Worm (Caenorhabditis elegans) whole organism, L1 larva: ENCODE measurements around the gene ZK1240.3.

Experiments
- C04F5.9 ChIP-seq: sonication (generic microtip); optimal IDR thresholded peaks from 2 replicates; lab custom pipeline; 2016; ENCODE audit warnings: missing genetic modification characterization, missing compliant biosample characterization
- C16A3.4 ChIP-seq: fragments of 150-350 bp; optimal IDR thresholded peaks from 2 replicates; lab custom pipeline; 2014; ENCODE audit warnings: missing biosample characterization, missing genetic modification characterization
- F16B12.6 ChIP-seq: fragments of 150-350 bp; optimal IDR thresholded peaks from 2 replicates; lab custom pipeline; 2014; ENCODE audit warnings: missing biosample characterization, missing genetic modification characterization
- aha-1 ChIP-seq: fragments of 150-350 bp; optimal IDR thresholded peaks from 2 replicates; lab custom pipeline; 2014; ENCODE audit warnings: missing biosample characterization, missing genetic modification characterization
- alr-1 ChIP-seq: fragments of 200-800 bp; sonication (Bioruptor generic); optimal IDR thresholded peaks from 2 replicates; lab custom pipeline; 2018; ENCODE audit warnings: borderline replicate concordance, mild to moderate bottlenecking, missing genetic modification characterization, missing compliant biosample characterization
- aly-2 ChIP-seq: fragments of 150-350 bp; optimal IDR thresholded peaks from 2 replicates; lab custom pipeline; 2014; ENCODE audit warnings: missing biosample characterization, missing genetic modification characterization
- ceh-82 ChIP-seq, 3 experiments: fragments of 150-350 bp in 1 of 3; sonication (generic microtip) in 2 of 3; optimal IDR thresholded peaks; 2 replicates each; lab custom pipeline; 2014 to 2017; ENCODE audit warnings: missing biosample characterization in 3 of 3, missing genetic modification characterization in 3 of 3
- ces-1 ChIP-seq: fragments of 150-350 bp; optimal IDR thresholded peaks from 2 replicates; lab custom pipeline; 2014; ENCODE audit warnings: missing biosample characterization, missing genetic modification reagents, missing genetic modification characterization
- efl-1 ChIP-seq, 4 experiments: fragments of 150-350 bp; optimal IDR thresholded peaks in 3 of 4; peaks in 1 of 4; 1 replicate in 1 of 4; 2 replicates in 3 of 4; lab custom pipeline; 2014; ENCODE audit warnings: missing biosample characterization in 2 of 4, missing genetic modification characterization in 2 of 4, missing genetic modification reagents in 2 of 4
- elt-2 ChIP-seq: sonication (generic microtip); optimal IDR thresholded peaks from 2 replicates; lab custom pipeline; 2016; ENCODE audit warnings: missing genetic modification characterization, mild to moderate bottlenecking, inconsistent platforms, missing compliant biosample characterization, missing genetic modification reagents
- ets-5 ChIP-seq: fragments of 200-800 bp; sonication (Bioruptor generic); IDR thresholded peaks from 2 replicates; pipeline ENCODE4 v1.3.6; 2022; ENCODE audit warnings: missing genetic modification characterization, missing compliant biosample characterization
- fkh-10 ChIP-seq: sonication (generic microtip); optimal IDR thresholded peaks from 2 replicates; lab custom pipeline; 2017; ENCODE audit warnings: missing biosample characterization, missing genetic modification reagents, missing genetic modification characterization
- fkh-4 ChIP-seq: sonication (generic microtip); optimal IDR thresholded peaks from 2 replicates; lab custom pipeline; 2016; ENCODE audit warnings: missing compliant biosample characterization, missing genetic modification characterization, borderline replicate concordance
- fkh-8 ChIP-seq: sonication (generic microtip); optimal IDR thresholded peaks from 2 replicates; lab custom pipeline; 2016; ENCODE audit warnings: mild to moderate bottlenecking, missing genetic modification characterization, missing compliant biosample characterization
- fos-1 ChIP-seq: fragments of 150-350 bp; optimal IDR thresholded peaks from 2 replicates; lab custom pipeline; 2014; ENCODE audit warnings: missing biosample characterization, missing genetic modification characterization
- hlh-4 ChIP-seq: sonication (generic microtip); optimal IDR thresholded peaks from 2 replicates; lab custom pipeline; 2016; ENCODE audit warnings: mild to moderate bottlenecking, missing genetic modification characterization, missing compliant biosample characterization
- hpl-2 ChIP-seq: fragments of 150-350 bp; optimal IDR thresholded peaks from 2 replicates; lab custom pipeline; 2014; ENCODE audit warnings: missing biosample characterization, missing genetic modification reagents, missing genetic modification characterization
- jun-1 ChIP-seq: fragments of 150-350 bp; optimal IDR thresholded peaks from 2 replicates; lab custom pipeline; 2014; ENCODE audit warnings: missing biosample characterization, missing genetic modification reagents, missing genetic modification characterization
- lin-15B ChIP-seq: fragments of 150-350 bp; sonication (generic microtip); optimal IDR thresholded peaks from 3 replicates; lab custom pipeline; 2014; ENCODE audit warnings: missing biosample characterization, missing genetic modification characterization
- lin-35 ChIP-seq, 2 experiments: fragments of 150-350 bp; optimal IDR thresholded peaks; 2 replicates each; lab custom pipeline; 2014; ENCODE audit warnings: missing biosample characterization in 2 of 2, missing genetic modification characterization in 2 of 2, missing genetic modification reagents in 2 of 2
- lir-3 ChIP-seq: sonication (generic microtip); optimal IDR thresholded peaks from 2 replicates; lab custom pipeline; 2016; ENCODE audit warnings: mild to moderate bottlenecking, missing genetic modification characterization, moderate library complexity, missing compliant biosample characterization; ENCODE audit not compliant: poor library complexity
- lsy-2 ChIP-seq, 2 experiments: fragments of 150-350 bp; optimal IDR thresholded peaks; 2 replicates each; lab custom pipeline; 2014; ENCODE audit warnings: missing biosample characterization in 2 of 2, missing genetic modification characterization in 2 of 2
- mdl-1 ChIP-seq, 2 experiments: fragments of 150-350 bp; optimal IDR thresholded peaks; 2 replicates each; lab custom pipeline; 2014 to 2017; ENCODE audit warnings: missing biosample characterization in 2 of 2, missing genetic modification characterization in 2 of 2, inconsistent platforms in 1 of 2
- mef-2 ChIP-seq: fragments of 150-350 bp; optimal IDR thresholded peaks from 2 replicates; lab custom pipeline; 2014; ENCODE audit warnings: missing biosample characterization, missing genetic modification characterization
- mep-1 ChIP-seq: fragments of 150-350 bp; optimal IDR thresholded peaks from 2 replicates; lab custom pipeline; 2014; ENCODE audit warnings: missing biosample characterization, missing genetic modification characterization
- nhr-11 ChIP-seq: fragments of 150-350 bp; optimal IDR thresholded peaks from 2 replicates; lab custom pipeline; 2014; ENCODE audit warnings: missing biosample characterization, missing genetic modification characterization
- nhr-12 ChIP-seq: sonication (generic microtip); optimal IDR thresholded peaks from 2 replicates; lab custom pipeline; 2017; ENCODE audit warnings: missing biosample characterization, missing genetic modification characterization
- nhr-20 ChIP-seq: sonication (generic microtip); optimal IDR thresholded peaks from 2 replicates; lab custom pipeline; 2016; ENCODE audit warnings: mild to moderate bottlenecking, missing genetic modification characterization, missing compliant biosample characterization
- nhr-77 ChIP-seq: fragments of 150-350 bp; optimal IDR thresholded peaks from 2 replicates; lab custom pipeline; 2014; ENCODE audit warnings: missing biosample characterization, missing genetic modification characterization
- nhr-84 ChIP-seq: sonication (generic microtip); optimal IDR thresholded peaks from 2 replicates; lab custom pipeline; 2017; ENCODE audit warnings: missing biosample characterization, missing genetic modification characterization
- nhr-85 ChIP-seq: sonication (generic microtip); peaks from one replicate; lab custom pipeline; 2016; ENCODE audit warnings: missing genetic modification characterization, inconsistent platforms, missing compliant biosample characterization
- pqm-1 ChIP-seq: sonication (generic microtip); optimal IDR thresholded peaks from 3 replicates; lab custom pipeline; 2017; ENCODE audit warnings: missing biosample characterization, missing genetic modification characterization
- rnt-1 ChIP-seq: sonication (generic microtip); optimal IDR thresholded peaks from 2 replicates; lab custom pipeline; 2016; ENCODE audit warnings: mild to moderate bottlenecking, missing genetic modification characterization, moderate library complexity, missing compliant biosample characterization
- snu-23 ChIP-seq: sonication (generic microtip); optimal IDR thresholded peaks from 2 replicates; lab custom pipeline; 2016; ENCODE audit warnings: missing genetic modification characterization, missing compliant biosample characterization
- sptf-1 ChIP-seq: fragments of 150-350 bp; optimal IDR thresholded peaks from 2 replicates; lab custom pipeline; 2014; ENCODE audit warnings: missing biosample characterization, missing genetic modification characterization
- swsn-7 ChIP-seq: sonication (generic microtip); optimal IDR thresholded peaks from 2 replicates; lab custom pipeline; 2016; ENCODE audit warnings: missing genetic modification characterization, missing compliant biosample characterization
- tbx-2 ChIP-seq: sonication (generic microtip); optimal IDR thresholded peaks from 2 replicates; lab custom pipeline; 2016; ENCODE audit warnings: missing genetic modification characterization, missing compliant biosample characterization
- unc-130 ChIP-seq: fragments of 150-350 bp; optimal IDR thresholded peaks from 2 replicates; lab custom pipeline; 2017; ENCODE audit warnings: missing biosample characterization, missing genetic modification characterization, inconsistent platforms
- unc-30 ChIP-seq: sonication (generic microtip); optimal IDR thresholded peaks from 2 replicates; lab custom pipeline; 2017; ENCODE audit warnings: missing biosample characterization, missing genetic modification characterization
- unc-62 ChIP-seq: fragments of 150-350 bp; optimal IDR thresholded peaks from 2 replicates; lab custom pipeline; 2014; ENCODE audit warnings: missing biosample characterization, missing genetic modification reagents, missing genetic modification characterization
- vab-15 ChIP-seq: sonication (generic microtip); optimal IDR thresholded peaks from 2 replicates; lab custom pipeline; 2017; ENCODE audit warnings: missing genotype, mild to moderate bottlenecking, missing genetic modification characterization, missing compliant biosample characterization
- xbp-1 ChIP-seq: sonication (generic microtip); optimal IDR thresholded peaks from 2 replicates; lab custom pipeline; 2016; ENCODE audit warnings: missing genetic modification characterization, missing compliant biosample characterization
- zip-4 ChIP-seq: fragments of 200-800 bp; sonication (Bioruptor generic); optimal IDR thresholded peaks from 2 replicates; lab custom pipeline; 2018; ENCODE audit warnings: mild to moderate bottlenecking, missing genetic modification characterization, moderate library complexity, missing compliant biosample characterization
- ztf-11 ChIP-seq, 2 experiments: sonication (generic microtip); optimal IDR thresholded peaks; 2 replicates each; lab custom pipeline; 2016 to 2017; ENCODE audit warnings: missing genetic modification characterization in 2 of 2, missing biosample characterization in 1 of 2, missing compliant biosample characterization in 1 of 2
- ztf-4 ChIP-seq: fragments of 150-350 bp; optimal IDR thresholded peaks from 2 replicates; lab custom pipeline; 2014; ENCODE audit warnings: missing biosample characterization, missing genetic modification characterization

Gene ZK1240.3

ce11 chrII:2320097-2320496 lies at the start of gene ZK1240.3:
Gene ZK1240.3 (plus strand): TSS chrII:2320334.
- TF ChIP-seq C04F5.9 (tag; lab: Kevin White, UChicago) (no peak), fkh-10 (GFP tag; lab: Kevin White, UChicago) (no peak), sptf-1 (tag; lab: Kevin White, UChicago) (no peak), elt-2 (tag; lab: Kevin White, UChicago) (peak; percentile 30), mdl-1 (tag; optimal IDR thresholded peaks at IDR 0.05; lab: Kevin White, UChicago) (no peak)

DNA sequence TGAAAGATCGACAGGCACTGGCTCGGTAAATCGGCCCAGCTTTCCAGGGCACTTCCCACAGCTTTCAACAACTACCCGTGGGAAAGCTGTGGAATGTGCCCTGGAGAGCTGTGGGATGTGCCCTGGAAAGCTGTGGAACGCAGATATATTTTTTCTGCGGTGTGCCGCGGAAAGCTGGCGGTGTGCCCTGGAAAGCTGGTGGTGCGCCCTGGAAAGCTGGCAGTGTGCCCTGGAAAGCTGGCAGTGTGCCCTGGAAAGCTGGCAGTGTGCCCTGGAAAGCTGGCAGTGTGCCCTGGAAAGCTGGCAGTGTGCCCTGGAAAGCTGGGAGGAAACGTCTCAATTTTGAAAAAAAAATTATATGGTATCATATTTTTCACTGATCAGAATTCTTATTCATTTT lies 46.4 kb upstream of the ZK1240.3 start:
- TF ChIP-seq lir-3: no peak
- TF ChIP-seq C04F5.9 (tag; lab: Kevin White, UChicago): no peak
- no peak for TF ChIP-seq F16B12.6
- no peak for TF ChIP-seq zip-4 (GFP tag; lab: Kevin White, UChicago)
- no peak for TF ChIP-seq nhr-85 (tag; lab: Kevin White, UChicago)
- no peak for TF ChIP-seq alr-1
- TF ChIP-seq lin-35 (GFP tag; optimal IDR thresholded peaks at IDR 0.05; lab: Kevin White, UChicago): no peak
- no peak for TF ChIP-seq fkh-8
- no peak for TF ChIP-seq nhr-77
- TF ChIP-seq lin-15B (tag; lab: Kevin White, UChicago): no peak
- no peak for TF ChIP-seq nhr-84 (tag; lab: Kevin White, UChicago)
- TF ChIP-seq ztf-4 (tag; lab: Kevin White, UChicago): no peak
- no peak for TF ChIP-seq mef-2 (tag; lab: Kevin White, UChicago)
- no peak for TF ChIP-seq vab-15 (tag; lab: Kevin White, UChicago)
- no peak for TF ChIP-seq nhr-11 (tag; lab: Kevin White, UChicago)
- no peak for TF ChIP-seq xbp-1
- no peak for TF ChIP-seq hlh-4 (tag; lab: Kevin White, UChicago)
- TF ChIP-seq unc-130 (tag; lab: Kevin White, UChicago): no peak
- no peak for TF ChIP-seq efl-1 (optimal IDR thresholded peaks at IDR 0.05; lab: Kevin White, UChicago)
- no peak for TF ChIP-seq efl-1 (GFP tag; optimal IDR thresholded peaks at IDR 0.05 in 1 of 2; lab: Kevin White, UChicago)

- TF ChIP-seq aha-1 (no peak), mep-1 (tag; lab: Kevin White, UChicago) (no peak), ceh-82 (tag; optimal IDR thresholded peaks at IDR 0.05; lab: Kevin White, UChicago) (no peak), unc-30 (tag; lab: Kevin White, UChicago) (no peak)
Observed at ce11 chrII:2277418-2277817, 42.7 kb upstream of the ZK1240.3 start, which contains the start of gene K09F6.15. Gene K09F6.15 (minus strand): TSS chrII:2277518.

DNA sequence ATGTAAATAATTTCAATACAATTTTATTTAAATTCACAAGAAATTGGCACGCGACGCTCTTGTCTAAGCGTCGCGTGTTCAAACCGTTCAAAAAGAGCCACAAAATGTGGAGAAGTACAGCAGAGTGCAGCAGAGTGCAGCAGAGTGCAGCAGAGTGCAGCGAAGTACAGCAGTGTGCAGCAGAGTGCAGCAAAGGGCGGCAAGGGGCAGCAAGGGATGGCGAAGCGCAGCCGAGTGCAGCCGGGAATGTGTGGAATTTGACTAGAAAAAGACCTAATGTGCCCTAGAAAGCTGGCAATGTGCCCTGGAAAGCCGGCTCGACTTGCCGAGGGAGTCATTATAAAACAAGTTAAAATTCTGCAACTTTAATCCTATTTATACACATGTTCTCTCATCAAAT lies 40.9 kb upstream of the ZK1240.3 start, which contains the start of gene K09F6.6:
K09F6.6 (minus strand) TSS at position 43 of the 400 bp plus-strand sequence.
- TF ChIP-seq mdl-1 (tag; optimal IDR thresholded peaks at IDR 0.05; lab: Kevin White, UChicago): no peak
- TF ChIP-seq pqm-1 (tag; lab: Kevin White, UChicago): no peak
- TF ChIP-seq lin-15B (tag; lab: Kevin White, UChicago): no peak
- TF ChIP-seq fkh-8: no peak
- no peak for TF ChIP-seq fkh-4 (tag; lab: Kevin White, UChicago)
- TF ChIP-seq nhr-84 (tag; lab: Kevin White, UChicago): no peak
- no peak for TF ChIP-seq ztf-11 (tag; optimal IDR thresholded peaks at IDR 0.05; lab: Kevin White, UChicago)
- no peak for TF ChIP-seq tbx-2 (tag; lab: Kevin White, UChicago)
- no peak for TF ChIP-seq jun-1 (tag; lab: Kevin White, UChicago)
- TF ChIP-seq sptf-1 (tag; lab: Kevin White, UChicago): no peak
- no peak for TF ChIP-seq aly-2 (tag; lab: Kevin White, UChicago)
- no peak for TF ChIP-seq xbp-1

ce11 chrII:2279839-2280238 lies 40.3 kb upstream of the ZK1240.3 start, which contains the start of gene K09F6.11:
Gene K09F6.11 (plus strand): TSS chrII:2280139.
- TF ChIP-seq mef-2 (tag; lab: Kevin White, UChicago) (no peak), fos-1 (tag; lab: Kevin White, UChicago) (no peak), aly-2 (tag; lab: Kevin White, UChicago) (no peak), ces-1 (GFP tag; lab: Kevin White, UChicago) (no peak), unc-62 (GFP tag; lab: Kevin White, UChicago) (no peak), elt-2 (tag; lab: Kevin White, UChicago) (no peak), rnt-1 (tag; lab: Kevin White, UChicago) (no peak), unc-130 (tag; lab: Kevin White, UChicago) (no peak), swsn-7 (tag; lab: Kevin White, UChicago) (no peak), ets-5 (GFP tag; lab: Robert Waterston, UW) (no peak), lin-15B (tag; lab: Kevin White, UChicago) (no peak), hpl-2 (GFP tag; lab: Kevin White, UChicago) (no peak), C16A3.4 (tag; lab: Kevin White, UChicago) (no peak), mep-1 (tag; lab: Kevin White, UChicago) (no peak), snu-23 (GFP tag; lab: Kevin White, UChicago) (no peak), nhr-12 (tag; lab: Kevin White, UChicago) (no peak), nhr-20 (tag; lab: Kevin White, UChicago) (no peak), lsy-2 (tag; optimal IDR thresholded peaks at IDR 0.05; lab: Kevin White, UChicago) (no peak)
